Fruit fly (Drosophila melanogaster): ENCODE measurements around the gene Hsp70Aa.
A peak's percentile ranks its signal among the peaks of the same experiment; 100 is the strongest.
"Not testable (repeated sequence)": the region's sequence is repeated elsewhere in the genome, so short reads cannot be mapped to it uniquely, and the experiment has no call there.

The Hsp70Aa gene

dm6 chr3R:11956444-11956843 lies at the start of gene Hsp70Aa:
Hsp70Aa (minus strand) TSS chr3R:11956544.
- TF ChIP-seq Clk, ovo, Crg-1 (GFP tag; optimal IDR thresholded peaks at IDR 0.05): not testable (repeated sequence)

- TF ChIP-seq CG33017 (tag; optimal IDR thresholded peaks at IDR 0.05) (no peak), CG12768 (GFP tag; optimal IDR thresholded peaks at IDR 0.05) (no peak), tj (GFP tag; optimal IDR thresholded peaks at IDR 0.05) (no peak), CG7101 (tag; optimal IDR thresholded peaks at IDR 0.05) (no peak), Hr96 (GFP tag; optimal IDR thresholded peaks at IDR 0.05) (no peak)
Observed at dm6 chr3R:12005417-12005816, 49.1 kb upstream of the Hsp70Aa start, which contains the start of gene Tk. Tk (minus strand) TSS chr3R:12005473.

- TF ChIP-seq bab1 (GFP tag; optimal IDR thresholded peaks at IDR 0.05) = no peak
- peak; percentile 31 for TF ChIP-seq tj (GFP tag; optimal IDR thresholded peaks at IDR 0.05)
Observed at dm6 chr3R:11999074-11999473, 42.7 kb upstream of the Hsp70Aa start, which contains the start of gene Ect3. Ect3 (plus strand) TSS chr3R:11999278.

dm6 chr3R:11998130-11998529 lies 41.8 kb upstream of the Hsp70Aa start:
- TF ChIP-seq CG5204 (GFP tag; optimal IDR thresholded peaks at IDR 0.05) (no peak), CG12768 (GFP tag; optimal IDR thresholded peaks at IDR 0.05) (no peak), Mnt (GFP tag; optimal IDR thresholded peaks at IDR 0.05) (no peak), Clk (GFP tag; optimal IDR thresholded peaks at IDR 0.05) (no peak), cnc (optimal IDR thresholded peaks at IDR 0.05) (no peak), toe (GFP tag; optimal IDR thresholded peaks at IDR 0.05) (no peak), bab1 (GFP tag; optimal IDR thresholded peaks at IDR 0.05) (no peak), cic (GFP tag; optimal IDR thresholded peaks at IDR 0.05) (no peak), tj (GFP tag; optimal IDR thresholded peaks at IDR 0.05) (no peak), CG7045 (GFP tag; optimal IDR thresholded peaks at IDR 0.05) (no peak), CG1620 (GFP tag; optimal IDR thresholded peaks at IDR 0.05) (no peak), Crg-1 (GFP tag; optimal IDR thresholded peaks at IDR 0.05) (no peak), Hr96 (GFP tag; optimal IDR thresholded peaks at IDR 0.05) (no peak)

- peak; percentile 26 for TF ChIP-seq CG12768 (GFP tag; optimal IDR thresholded peaks at IDR 0.05)
- no peak for TF ChIP-seq ovo (GFP tag; optimal IDR thresholded peaks at IDR 0.05)
- no peak for TF ChIP-seq Crg-1 (GFP tag; optimal IDR thresholded peaks at IDR 0.05)
- TF ChIP-seq cnc (optimal IDR thresholded peaks at IDR 0.05) = no peak
- no peak for TF ChIP-seq Hr96 (GFP tag; optimal IDR thresholded peaks at IDR 0.05)
- no peak for TF ChIP-seq CG14711 (tag; optimal IDR thresholded peaks at IDR 0.05)
- TF ChIP-seq pad (GFP tag; optimal IDR thresholded peaks at IDR 0.05) = no peak
- TF ChIP-seq tj (GFP tag; optimal IDR thresholded peaks at IDR 0.05) = peak; percentile 2
- TF ChIP-seq CG5204 (GFP tag; optimal IDR thresholded peaks at IDR 0.05) = no peak
- TF ChIP-seq CG11617 (GFP tag; optimal IDR thresholded peaks at IDR 0.05) = no peak
- no peak for TF ChIP-seq CG33017 (tag; optimal IDR thresholded peaks at IDR 0.05)
- no peak for TF ChIP-seq bab1 (GFP tag; optimal IDR thresholded peaks at IDR 0.05)
- no peak for TF ChIP-seq CG7101 (tag; optimal IDR thresholded peaks at IDR 0.05)
Observed at dm6 chr3R:11992934-11993670, 36.8 kb upstream of the Hsp70Aa start, which contains the start of gene mfas. mfas (minus strand) TSS chr3R:11993315.

dm6 chr3R:11991538-11992164 lies 35.3 kb upstream of the Hsp70Aa start:
- peak; percentile 64 for TF ChIP-seq tj (GFP tag; optimal IDR thresholded peaks at IDR 0.05)
- no peak for TF ChIP-seq CG11617 (GFP tag; optimal IDR thresholded peaks at IDR 0.05)

dm6 chr3R:11989996-11990395 lies 33.7 kb upstream of the Hsp70Aa start:
- no peak for TF ChIP-seq cic (GFP tag; optimal IDR thresholded peaks at IDR 0.05)
- no peak for TF ChIP-seq CG1620 (GFP tag; optimal IDR thresholded peaks at IDR 0.05)
- TF ChIP-seq tj (GFP tag; optimal IDR thresholded peaks at IDR 0.05) = peak; percentile 83
- TF ChIP-seq CG7045 (GFP tag; optimal IDR thresholded peaks at IDR 0.05) = no peak
- TF ChIP-seq Crg-1 (GFP tag; optimal IDR thresholded peaks at IDR 0.05) = no peak
- peak; percentile 62 for TF ChIP-seq kay (GFP tag; ENCODE audit: borderline replicate concordance)
- TF ChIP-seq CG7101 (tag; optimal IDR thresholded peaks at IDR 0.05) = no peak
- TF ChIP-seq CG5204 (GFP tag; optimal IDR thresholded peaks at IDR 0.05) = no peak

- TF ChIP-seq kay (GFP tag; ENCODE audit: borderline replicate concordance) = no peak
Observed at dm6 chr3R:11989206-11989605, 32.9 kb upstream of the Hsp70Aa start.
